Worm (Caenorhabditis elegans) whole organism, early embryonic: ENCODE measurements around the gene folr-1.

ENCODE experiments used
- aly-1 ChIP-seq: sonication (generic microtip); optimal IDR thresholded peaks from 2 replicates; lab custom pipeline; 2016; ENCODE audit warnings: missing genetic modification characterization, missing compliant biosample characterization
- ama-1 ChIP-seq: fragments of 150-350 bp; optimal IDR thresholded peaks from 2 replicates; lab custom pipeline; 2014
- flt-1 ChIP-seq: fragments of 200-800 bp; sonication (Bioruptor generic); IDR thresholded peaks from 2 replicates; pipeline ENCODE4 v1.3.6; 2022; ENCODE audit warnings: missing genetic modification characterization, missing compliant biosample characterization

DNA sequence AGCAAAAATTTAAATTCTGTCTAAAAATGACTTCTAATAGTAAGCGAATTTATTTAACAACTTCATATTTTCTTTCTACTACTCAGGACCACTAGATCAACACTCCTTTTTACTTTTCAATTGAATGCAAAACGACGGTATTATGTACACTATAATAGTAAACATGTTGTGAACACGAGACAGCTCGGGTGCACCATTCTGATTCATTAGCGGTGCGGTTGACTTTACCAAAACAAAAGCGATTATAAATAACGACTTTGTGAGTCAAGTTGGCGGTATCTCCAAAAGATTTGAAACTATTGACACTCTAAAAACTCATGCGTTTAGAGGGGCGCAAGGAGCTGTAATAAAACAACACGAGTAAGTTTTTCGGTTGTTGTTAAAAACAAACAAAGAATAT is 21.4 kb downstream of the folr-1 start:
- TF ChIP-seq ama-1 (lab: Kevin White, UChicago) (no peak), flt-1 (GFP tag; lab: Robert Waterston, UW) (no peak), aly-1 (tag; lab: Kevin White, UChicago) (no peak)
